Worm (Caenorhabditis elegans): ENCODE data around the gene lev-8.

lev-8 gene

DNA sequence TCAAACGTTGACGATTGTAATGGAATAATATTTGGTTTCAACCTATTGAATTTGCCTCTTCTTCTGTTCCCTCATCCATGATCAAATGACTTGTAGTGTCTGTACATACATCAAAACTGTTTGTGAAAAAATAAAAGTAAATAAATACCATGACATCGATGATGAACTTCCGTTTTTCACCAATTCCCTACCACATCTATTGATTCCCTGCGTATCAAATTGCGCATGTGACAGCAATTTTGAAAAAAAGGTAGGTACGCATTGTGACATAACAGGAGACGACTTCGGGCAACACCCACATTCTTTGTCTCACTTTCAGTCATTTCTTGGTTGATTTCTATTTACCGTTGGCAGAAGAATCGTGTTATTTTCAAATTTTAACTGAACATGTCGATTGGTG, 24.3 kb upstream of the lev-8 start, which contains the start of gene C35C5.9 (continued):
- TF ChIP-seq jun-1 (tag; optimal IDR thresholded peaks at IDR 0.05) (no peak), zip-4 (GFP tag; optimal IDR thresholded peaks at IDR 0.05) (no peak), unc-62 (GFP tag; optimal IDR thresholded peaks at IDR 0.05) (no peak), pag-3 (tag; optimal IDR thresholded peaks at IDR 0.05; ENCODE audit: borderline replicate concordance, insufficient read depth) (no peak), efl-3 (GFP tag; optimal IDR thresholded peaks at IDR 0.05) (no peak), nhr-84 (tag; optimal IDR thresholded peaks at IDR 0.05) (no peak), fkh-10 (GFP tag; optimal IDR thresholded peaks at IDR 0.05) (no peak)

DNA sequence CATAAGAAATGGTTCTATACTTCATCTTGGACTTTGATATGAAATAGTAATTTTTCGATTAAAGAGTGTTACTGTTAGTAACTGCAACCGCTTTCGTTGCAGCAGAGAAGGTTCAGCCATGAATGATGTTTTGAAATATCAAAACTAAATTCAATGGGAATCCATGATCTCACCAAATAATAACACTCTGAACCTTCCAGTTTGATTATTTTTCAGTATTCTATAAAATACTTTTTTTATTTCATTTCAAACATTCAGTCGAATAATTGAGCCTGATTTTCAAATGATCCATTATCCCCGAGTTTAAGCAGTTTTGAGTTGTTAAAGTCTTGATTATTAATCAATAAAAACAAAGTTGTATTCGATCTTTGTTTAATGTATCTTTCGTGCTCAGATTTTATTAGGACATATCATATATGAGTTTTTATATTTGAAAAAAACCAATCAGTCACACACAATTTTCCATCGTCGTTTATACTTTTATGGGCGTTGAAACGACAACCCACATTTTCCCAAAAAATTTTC, 23.4 kb upstream of the lev-8 start, which contains the start of gene gcp-2.2:
gcp-2.2 (plus strand) TSS at position 475 of the 525 bp plus-strand sequence.
- no peak for TF ChIP-seq efl-1 (optimal IDR thresholded peaks at IDR 0.05)
- TF ChIP-seq efl-1 (GFP tag; optimal IDR thresholded peaks at IDR 0.05 in 1 of 2), result peak in 1 of 2 experiments; percentile 86
- peak in 1 of 2 experiments; percentile 0 for TF ChIP-seq lin-35 (GFP tag; optimal IDR thresholded peaks at IDR 0.05)
- TF ChIP-seq F16B12.6 (tag; optimal IDR thresholded peaks at IDR 0.05), result no peak
- peak; percentile 51 for TF ChIP-seq nhr-90 (tag; optimal IDR thresholded peaks at IDR 0.05; ENCODE audit: poor library complexity)
- TF ChIP-seq nhr-71 (tag; optimal IDR thresholded peaks at IDR 0.05), result peak; percentile 17

DNA sequence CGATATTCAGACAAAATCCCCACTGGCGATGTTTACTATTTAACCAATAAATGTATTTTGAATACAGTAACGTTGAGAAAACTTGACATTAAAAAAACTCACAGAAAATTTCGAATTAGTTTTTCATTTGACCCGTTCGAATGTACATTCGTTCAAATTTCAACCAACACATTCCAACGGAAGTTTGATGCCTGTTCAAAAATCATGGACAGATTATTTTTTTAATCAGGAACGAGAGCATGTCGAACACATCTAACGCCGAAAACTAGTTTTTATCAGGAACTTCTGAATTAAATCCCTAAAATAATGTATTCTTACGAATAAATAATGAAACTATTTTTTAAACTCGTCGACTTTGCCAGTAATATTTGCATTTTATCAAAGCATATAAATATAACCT, 19.0 kb upstream of the lev-8 start:
- TF ChIP-seq unc-86 (tag; optimal IDR thresholded peaks at IDR 0.05), result no peak
- TF ChIP-seq nhr-77 (tag; optimal IDR thresholded peaks at IDR 0.05), result no peak
- TF ChIP-seq lir-3 (tag; optimal IDR thresholded peaks at IDR 0.05; ENCODE audit: poor library complexity), result no peak
- TF ChIP-seq tbx-2 (tag; optimal IDR thresholded peaks at IDR 0.05), result no peak
- TF ChIP-seq fkh-4 (tag; optimal IDR thresholded peaks at IDR 0.05; ENCODE audit: borderline replicate concordance), result no peak
- TF ChIP-seq xbp-1 (tag; optimal IDR thresholded peaks at IDR 0.05), result no peak
- TF ChIP-seq dpl-1 (GFP tag; optimal IDR thresholded peaks at IDR 0.05), result no peak
- no peak for TF ChIP-seq nhr-90 (tag; optimal IDR thresholded peaks at IDR 0.05; ENCODE audit: poor library complexity)

DNA sequence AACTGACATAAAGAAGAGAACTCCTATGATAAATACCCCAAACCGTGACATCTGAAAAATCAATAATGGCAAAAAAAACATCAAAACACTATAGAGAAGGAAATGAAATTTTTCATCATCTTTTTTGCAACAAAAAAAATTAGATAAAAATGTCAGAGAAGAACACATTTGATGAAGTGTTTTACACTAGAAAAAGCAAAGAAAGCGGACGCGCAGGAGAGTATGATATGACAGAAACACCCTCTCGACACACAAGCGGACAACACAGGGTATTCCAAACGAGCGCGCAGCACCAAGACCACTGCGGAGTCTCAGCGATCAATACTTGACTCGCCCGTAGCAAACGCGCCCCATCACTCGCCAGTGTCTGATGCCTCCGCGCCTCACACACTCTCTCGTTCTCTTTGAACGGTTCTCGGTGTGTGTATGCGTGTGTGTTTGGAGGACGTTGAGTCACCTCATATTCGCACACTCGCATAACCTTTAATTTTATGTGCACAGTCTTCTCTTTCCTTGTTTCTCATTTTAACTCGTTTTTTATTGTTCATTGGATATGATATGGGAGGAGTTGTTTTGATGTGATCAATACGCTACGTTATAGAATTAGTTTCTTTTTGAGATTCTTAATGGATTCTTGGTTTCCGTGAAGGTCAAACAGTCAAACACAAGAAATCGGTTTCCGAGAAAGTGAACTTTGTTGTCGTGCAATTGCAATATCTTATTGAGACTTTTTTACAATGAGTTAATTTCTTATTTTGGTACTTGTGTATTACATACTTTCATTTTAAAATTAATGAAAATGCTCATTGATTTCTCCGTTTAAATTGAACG, 14.1 kb upstream of the lev-8 start, which contains the start of gene selt-1.1:
selt-1.1 (minus strand) TSS at position 51 of the 831 bp plus-strand sequence.
- TF ChIP-seq elt-3 (tag; optimal IDR thresholded peaks at IDR 0.05), result peak in 1 of 6 experiments; percentile 32
- no peak for TF ChIP-seq sup-37 (GFP tag; optimal IDR thresholded peaks at IDR 0.05)
- TF ChIP-seq fkh-10 (GFP tag; optimal IDR thresholded peaks at IDR 0.05), result no peak
- peak in 1 of 2 experiments; percentile 35 for TF ChIP-seq efl-1 (optimal IDR thresholded peaks at IDR 0.05)
- TF ChIP-seq efl-1 (GFP tag; optimal IDR thresholded peaks at IDR 0.05 in 1 of 2), result no peak
- TF ChIP-seq lsy-2 (tag; optimal IDR thresholded peaks at IDR 0.05), result peak; percentile 9 to 29
- TF ChIP-seq ztf-11 (tag; optimal IDR thresholded peaks at IDR 0.05), result no peak
- TF ChIP-seq pqm-1 (tag; optimal IDR thresholded peaks at IDR 0.05), result no peak
- TF ChIP-seq unc-98 (GFP tag; IDR thresholded peaks at IDR 0.05), result no peak
- TF ChIP-seq unc-86 (tag; optimal IDR thresholded peaks at IDR 0.05), result peak; percentile 31
- no peak for TF ChIP-seq nhr-77 (tag; optimal IDR thresholded peaks at IDR 0.05)
- peak; percentile 12 for TF ChIP-seq C16A3.4 (tag; optimal IDR thresholded peaks at IDR 0.05)
- TF ChIP-seq dpl-1 (GFP tag; optimal IDR thresholded peaks at IDR 0.05), result no peak
- TF ChIP-seq jun-1 (tag; optimal IDR thresholded peaks at IDR 0.05), result peak; percentile 46
- peak; percentile 74 for TF ChIP-seq blmp-1 (tag; optimal IDR thresholded peaks at IDR 0.05)
- peak; percentile 61 for TF ChIP-seq nhr-71 (tag; optimal IDR thresholded peaks at IDR 0.05)
- TF ChIP-seq pax-3 (tag; optimal IDR thresholded peaks at IDR 0.05), result no peak
- TF ChIP-seq ets-5 (GFP tag; IDR thresholded peaks at IDR 0.05), result no peak
- TF ChIP-seq swsn-7 (tag; optimal IDR thresholded peaks at IDR 0.05), result peak; percentile 55
- no peak for TF ChIP-seq egl-13 (tag; optimal IDR thresholded peaks at IDR 0.05)
- TF ChIP-seq mdl-1 (tag; optimal IDR thresholded peaks at IDR 0.05), result peak in 1 of 2 experiments; percentile 63
- TF ChIP-seq nhr-47 (tag; optimal IDR thresholded peaks at IDR 0.05), result peak; percentile 52
- TF ChIP-seq nhr-76 (tag; optimal IDR thresholded peaks at IDR 0.05), result no peak
- no peak for TF ChIP-seq aly-2 (tag; optimal IDR thresholded peaks at IDR 0.05)
- no peak for TF ChIP-seq lin-15B (tag; optimal IDR thresholded peaks at IDR 0.05)
- TF ChIP-seq nhr-85 (tag), result peak; percentile 84
- TF ChIP-seq ceh-8 (GFP tag; optimal IDR thresholded peaks at IDR 0.05), result no peak
- TF ChIP-seq nhr-20 (tag; optimal IDR thresholded peaks at IDR 0.05), result peak; percentile 58
- TF ChIP-seq vab-15 (tag; optimal IDR thresholded peaks at IDR 0.05), result no peak
- no peak for TF ChIP-seq lir-3 (tag; optimal IDR thresholded peaks at IDR 0.05; ENCODE audit: poor library complexity)
- no peak for TF ChIP-seq hlh-17 (GFP tag; optimal IDR thresholded peaks at IDR 0.05; ENCODE audit: borderline replicate concordance)
- TF ChIP-seq snu-23 (GFP tag; optimal IDR thresholded peaks at IDR 0.05), result peak; percentile 63

Measured in whole organism, L1 larva.